Worm (Caenorhabditis elegans) whole organism, early embryonic: Measurements from ENCODE around the gene hda-2.

ENCODE experiments used
- F13C5.2 ChIP-seq: sonication (generic microtip); optimal IDR thresholded peaks from 2 replicates; lab custom pipeline; 2017; ENCODE audit warnings: mild to moderate bottlenecking, missing genetic modification characterization, inconsistent platforms, missing compliant biosample characterization
- ama-1 ChIP-seq: fragments of 150-350 bp; optimal IDR thresholded peaks from 2 replicates; lab custom pipeline; 2014
- ets-7 ChIP-seq: sonication (generic microtip); optimal IDR thresholded peaks from 2 replicates; lab custom pipeline; 2016; ENCODE audit warnings: missing genotype, missing genetic modification characterization, missing compliant biosample characterization
- hmg-4 ChIP-seq: fragments of 200-800 bp; sonication (Bioruptor generic); optimal IDR thresholded peaks from 2 replicates; lab custom pipeline; 2018; ENCODE audit warnings: mild to moderate bottlenecking, missing genetic modification characterization, missing compliant biosample characterization
- tra-4 ChIP-seq: sonication (generic microtip); optimal IDR thresholded peaks from 2 replicates; lab custom pipeline; 2017; ENCODE audit warnings: missing genetic modification characterization, missing compliant biosample characterization

DNA sequence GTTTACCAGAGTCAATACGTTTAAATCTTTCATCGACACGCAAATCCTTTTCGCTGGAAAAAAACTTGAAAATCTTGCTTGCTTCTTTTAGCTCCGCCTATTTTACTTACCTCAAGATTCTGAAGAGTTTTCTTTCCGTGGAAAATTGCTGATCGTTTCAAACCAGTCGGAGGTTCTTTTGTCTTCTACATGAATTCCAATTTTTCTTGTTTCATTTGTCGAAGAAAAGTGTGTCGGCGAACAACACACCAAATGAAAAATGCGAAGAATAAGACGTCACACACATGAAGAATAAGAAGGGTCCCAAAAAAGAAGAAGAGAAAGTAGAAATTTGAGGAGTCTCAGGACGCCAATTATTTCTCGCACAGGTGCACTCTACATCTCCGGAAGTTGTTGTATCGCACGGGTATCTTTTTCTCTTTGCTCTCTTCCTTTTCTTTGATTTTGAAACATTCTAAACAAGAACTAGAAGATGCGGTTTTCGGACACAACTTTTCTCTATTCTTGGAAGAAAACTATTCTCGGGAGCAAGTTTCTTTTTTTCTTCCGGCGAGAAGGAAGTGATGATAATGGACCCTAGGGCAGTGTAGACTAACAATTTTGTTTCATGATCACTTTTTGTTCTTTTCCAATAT lies 48.1 kb downstream of the hda-2 start:
- TF ChIP-seq ama-1 (lab: Kevin White, UChicago) = no peak
- TF ChIP-seq F13C5.2 (tag; lab: Kevin White, UChicago) = no peak
- no peak for TF ChIP-seq hmg-4 (GFP tag; lab: Kevin White, UChicago)
- no peak for TF ChIP-seq tra-4 (tag; lab: Kevin White, UChicago)
- no peak for TF ChIP-seq ets-7 (tag; lab: Kevin White, UChicago)
